Worm (Caenorhabditis elegans) whole organism, L4 larva: ENCODE data around the gene psr-1.

Source experiments
- aha-1 ChIP-seq: fragments of 150-350 bp; peaks from one replicate; lab custom pipeline; 2014; ENCODE audit warnings: missing biosample characterization, missing genetic modification characterization
- jun-1 ChIP-seq: fragments of 150-350 bp; optimal IDR thresholded peaks from 2 replicates; lab custom pipeline; 2014; ENCODE audit warnings: missing biosample characterization, missing genetic modification reagents, missing genetic modification characterization
- lin-15B ChIP-seq: fragments of 150-350 bp; sonication (generic microtip); optimal IDR thresholded peaks from 3 replicates; lab custom pipeline; 2014; ENCODE audit warnings: missing biosample characterization, missing genetic modification characterization
- nhr-11 ChIP-seq: fragments of 150-350 bp; optimal IDR thresholded peaks from 2 replicates; lab custom pipeline; 2014; ENCODE audit warnings: missing biosample characterization, missing genetic modification characterization
- nhr-41 ChIP-seq: fragments of 200-800 bp; sonication (Bioruptor generic); IDR thresholded peaks from 2 replicates; pipeline ENCODE4 v1.3.6; 2022; ENCODE audit warnings: missing genetic modification reagents, missing genetic modification characterization, missing compliant biosample characterization
- nhr-77 ChIP-seq: fragments of 150-350 bp; optimal IDR thresholded peaks from 2 replicates; lab custom pipeline; 2014; ENCODE audit warnings: missing biosample characterization, missing genetic modification characterization

DNA sequence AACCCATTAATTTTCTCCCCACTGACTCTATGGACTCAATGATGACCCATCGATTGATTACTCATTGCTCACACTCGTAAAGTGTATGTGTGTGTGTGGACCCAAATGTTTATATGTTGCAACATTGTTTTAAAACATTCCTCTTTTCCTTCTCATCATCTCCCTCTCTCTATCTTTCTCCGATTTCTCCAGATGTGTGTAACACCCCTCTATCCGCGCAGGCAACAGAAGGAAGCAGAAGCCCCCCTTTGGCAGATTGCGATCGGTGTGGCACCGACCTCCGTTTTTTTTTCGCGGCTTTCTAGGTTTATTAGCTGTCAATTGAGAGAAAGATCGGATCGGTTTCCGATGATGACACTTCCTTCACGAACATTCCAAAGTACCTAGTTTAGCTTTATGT is 9.5 kb upstream of the psr-1 start:
- TF ChIP-seq jun-1 (tag; lab: Kevin White, UChicago) (no peak), nhr-41 (no peak), lin-15B (tag; lab: Kevin White, UChicago) (no peak), aha-1 (no peak), nhr-77 (no peak), nhr-11 (tag; lab: Kevin White, UChicago) (no peak)
